Worm (Caenorhabditis elegans): ENCODE results near the gene F52E1.2.

Gene F52E1.2

DNA sequence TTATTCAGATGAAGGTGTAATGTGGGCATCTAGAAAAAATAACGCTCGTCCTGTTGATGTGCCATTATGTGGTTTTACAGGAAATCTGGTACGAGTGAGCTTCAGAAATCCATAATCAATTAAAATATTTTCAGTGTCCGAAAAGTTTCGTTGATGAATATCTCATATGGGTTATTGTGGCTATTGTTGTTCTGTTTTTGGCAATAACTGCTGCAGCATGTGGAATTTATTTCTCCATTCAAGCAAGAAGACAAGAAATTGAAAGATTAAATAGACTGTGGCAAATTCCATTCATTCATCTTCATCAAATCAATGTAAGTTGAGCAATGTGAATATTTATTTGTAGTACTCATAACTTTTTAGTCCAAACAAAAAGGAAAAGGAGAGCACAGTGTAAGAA is 21.1 kb upstream of the F52E1.2 start:
- no peak for TF ChIP-seq daf-12 (tag; optimal IDR thresholded peaks at IDR 0.05)
- TF ChIP-seq zag-1 (tag; optimal IDR thresholded peaks at IDR 0.05), result no peak
- TF ChIP-seq fkh-10 (GFP tag; optimal IDR thresholded peaks at IDR 0.05), result no peak
- no peak for TF ChIP-seq elt-3 (tag; optimal IDR thresholded peaks at IDR 0.05)
- no peak for TF ChIP-seq fkh-2 (tag; optimal IDR thresholded peaks at IDR 0.05)
- no peak for TF ChIP-seq sea-2 (GFP tag; optimal IDR thresholded peaks at IDR 0.05)
- no peak for TF ChIP-seq nfya-1 (tag; optimal IDR thresholded peaks at IDR 0.05; ENCODE audit: insufficient read depth)
- no peak for TF ChIP-seq nhr-237 (tag; optimal IDR thresholded peaks at IDR 0.05)
- no peak for TF ChIP-seq nhr-76 (tag; optimal IDR thresholded peaks at IDR 0.05)
- no peak for TF ChIP-seq ztf-4 (tag; optimal IDR thresholded peaks at IDR 0.05)
- TF ChIP-seq nhr-12 (tag; optimal IDR thresholded peaks at IDR 0.05), result no peak
- TF ChIP-seq nhr-23 (tag; optimal IDR thresholded peaks at IDR 0.05), result no peak
- no peak for TF ChIP-seq ztf-11 (tag; optimal IDR thresholded peaks at IDR 0.05)
- TF ChIP-seq pha-4 (tag; optimal IDR thresholded peaks at IDR 0.05), result no peak
- TF ChIP-seq lin-39 (tag; optimal IDR thresholded peaks at IDR 0.05), result no peak
- TF ChIP-seq nhr-43 (tag; optimal IDR thresholded peaks at IDR 0.05; ENCODE audit: poor library complexity, severe bottlenecking), result no peak
- TF ChIP-seq snpc-4 (tag; optimal IDR thresholded peaks at IDR 0.05), result no peak
- TF ChIP-seq eor-1 (tag; optimal IDR thresholded peaks at IDR 0.05), result no peak
- no peak for TF ChIP-seq nhr-11 (tag; optimal IDR thresholded peaks at IDR 0.05)
- no peak for TF ChIP-seq mml-1 (tag; optimal IDR thresholded peaks at IDR 0.05)

DNA sequence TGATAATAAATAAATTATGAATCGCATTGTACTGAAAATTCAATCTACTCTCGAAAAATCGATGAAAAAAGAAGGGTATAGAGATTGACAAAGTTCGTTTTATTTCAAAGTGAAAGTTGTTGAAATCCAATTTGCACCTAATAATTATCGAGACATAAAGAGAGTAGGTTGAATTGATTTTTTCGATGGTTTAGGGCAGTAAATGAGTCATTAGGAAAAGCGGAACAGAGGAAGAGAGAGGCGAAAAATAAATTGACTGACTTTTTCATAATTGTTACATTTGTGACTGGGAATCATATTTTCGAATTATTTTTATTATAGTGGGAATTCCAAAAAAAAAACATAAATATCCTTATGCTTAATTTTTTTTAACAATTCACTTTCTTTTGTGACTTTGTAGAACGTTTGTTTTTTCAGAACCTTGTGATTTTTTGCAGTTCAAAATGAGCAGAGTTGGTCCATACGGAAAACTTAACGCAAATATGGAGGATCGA is 16.0 kb upstream of the F52E1.2 start, which contains the start of the genes pho-6 and F52E1.3:
pho-6 (minus strand) TSS at position 101 of the 494 bp plus-strand sequence.
F52E1.3 (plus strand) TSS at position 444 of the 494 bp plus-strand sequence.
- TF ChIP-seq ceh-16 (tag; optimal IDR thresholded peaks at IDR 0.05) (no peak), ZK546.5 (tag; optimal IDR thresholded peaks at IDR 0.05) (no peak), ceh-82 (tag; optimal IDR thresholded peaks at IDR 0.05) (no peak), unc-62 (GFP tag; optimal IDR thresholded peaks at IDR 0.05) (no peak), R02D3.7 (tag; optimal IDR thresholded peaks at IDR 0.05) (no peak), hmg-11 (tag; optimal IDR thresholded peaks at IDR 0.05) (no peak), elt-2 (tag; optimal IDR thresholded peaks at IDR 0.05) (no peak), elt-3 (tag; optimal IDR thresholded peaks at IDR 0.05) (no peak), mdl-1 (tag; optimal IDR thresholded peaks at IDR 0.05) (no peak), mml-1 (tag; optimal IDR thresholded peaks at IDR 0.05) (no peak), nhr-67 (tag; optimal IDR thresholded peaks at IDR 0.05) (no peak), elt-1 (tag; optimal IDR thresholded peaks at IDR 0.05) (no peak)

- TF ChIP-seq nhr-11 (tag; optimal IDR thresholded peaks at IDR 0.05), result no peak
Observed at ce11 chrV:8400808-8401207, 9.6 kb upstream of the F52E1.2 start.

- TF ChIP-seq nhr-25 (tag; optimal IDR thresholded peaks at IDR 0.05) (no peak), elt-3 (tag; optimal IDR thresholded peaks at IDR 0.05) (peak in 1 of 3 experiments; percentile 69)
Observed at ce11 chrV:8401267-8401666, 9.1 kb upstream of the F52E1.2 start.

DNA sequence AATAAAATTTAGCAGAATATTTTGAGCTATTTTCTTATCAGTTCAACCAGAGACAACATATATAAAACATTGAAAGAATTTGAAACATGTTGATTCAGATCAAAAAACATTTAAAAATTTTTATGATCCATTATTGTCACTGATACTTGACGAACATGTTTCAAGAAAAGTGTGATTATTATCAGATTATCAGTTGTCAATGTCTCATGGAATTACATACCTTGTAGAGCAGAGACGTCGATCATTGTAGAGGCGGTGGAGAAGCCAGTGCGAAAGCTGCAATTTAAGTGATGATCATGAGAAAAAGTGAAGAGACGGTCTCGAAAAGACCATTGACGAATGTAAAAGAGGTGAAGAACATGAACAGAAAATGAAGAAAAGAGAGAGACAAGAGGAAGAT is 8.0 kb upstream of the F52E1.2 start, which contains the start of gene F52E1.9:
F52E1.9 (minus strand) TSS at position 278 of the 400 bp plus-strand sequence.
- TF ChIP-seq elt-2 (tag; optimal IDR thresholded peaks at IDR 0.05) (peak; percentile 93), nhr-76 (tag; optimal IDR thresholded peaks at IDR 0.05) (no peak), pha-4 (tag; optimal IDR thresholded peaks at IDR 0.05) (no peak), pqm-1 (tag; optimal IDR thresholded peaks at IDR 0.05) (peak; percentile 44)

ce11 chrV:8403152-8403551 is 7.2 kb upstream of the F52E1.2 start:
- TF ChIP-seq aly-2 (tag; optimal IDR thresholded peaks at IDR 0.05) (no peak), skn-1 (tag; optimal IDR thresholded peaks at IDR 0.05) (no peak), pqm-1 (tag; optimal IDR thresholded peaks at IDR 0.05) (peak; percentile 54), hmg-11 (tag; optimal IDR thresholded peaks at IDR 0.05) (peak; percentile 32), jun-1 (tag; optimal IDR thresholded peaks at IDR 0.05) (peak; percentile 11), pha-4 (tag; optimal IDR thresholded peaks at IDR 0.05) (peak; percentile 35), elt-2 (tag; optimal IDR thresholded peaks at IDR 0.05) (peak; percentile 62), nhr-25 (tag; optimal IDR thresholded peaks at IDR 0.05) (peak; percentile 42)
